Fruit fly (Drosophila melanogaster) whole organism, embryonic: ENCODE measurements around the gene CG14718.

Experiments
- B-H2 ChIP-seq: fragments of 200-800 bp; sonication (Bioruptor generic); optimal IDR thresholded peaks from 2 replicates; lab custom pipeline; 2018; ENCODE audit warnings: missing biosample characterization, mild to moderate bottlenecking, missing genetic modification characterization
- BtbVII ChIP-seq: fragments of 200-800 bp; sonication (Bioruptor generic); optimal IDR thresholded peaks from 3 replicates; lab custom pipeline; 2017; ENCODE audit warnings: missing biosample characterization, mild to moderate bottlenecking, missing genetic modification characterization
- CG12071 ChIP-seq: fragments of 200-800 bp; sonication (Bioruptor generic); optimal IDR thresholded peaks from 3 replicates; lab custom pipeline; 2018; ENCODE audit warnings: missing biosample characterization, mild to moderate bottlenecking, missing genetic modification characterization
- CG12391 ChIP-seq: fragments of 200-800 bp; sonication (Bioruptor generic); optimal IDR thresholded peaks from 3 replicates; lab custom pipeline; 2018; ENCODE audit warnings: missing biosample characterization, mild to moderate bottlenecking, missing genetic modification characterization, moderate library complexity
- CG12769 ChIP-seq: fragments of 200-800 bp; sonication (Bioruptor generic); optimal IDR thresholded peaks from 2 replicates; lab custom pipeline; 2019; ENCODE audit warnings: missing biosample characterization, mild to moderate bottlenecking, missing genetic modification characterization, moderate library complexity
- CG13287 ChIP-seq: fragments of 200-800 bp; sonication (Bioruptor generic); IDR thresholded peaks from 2 replicates; pipeline ENCODE4 v1.3.6; 2022; ENCODE audit warnings: missing biosample characterization, missing genetic modification characterization; ENCODE audit not compliant: partially characterized antibody
- CG13296 ChIP-seq: fragments of 200-800 bp; sonication (Bioruptor generic); optimal IDR thresholded peaks from 3 replicates; lab custom pipeline; 2018; ENCODE audit warnings: missing biosample characterization, mild to moderate bottlenecking, missing genetic modification characterization
- CG13894 ChIP-seq: fragments of 200-800 bp; sonication (Bioruptor generic); optimal IDR thresholded peaks from 3 replicates; lab custom pipeline; 2018; ENCODE audit warnings: missing biosample characterization, mild to moderate bottlenecking, missing genetic modification characterization, moderate library complexity
- CG1603 ChIP-seq: fragments of 200-800 bp; sonication (Bioruptor generic); optimal IDR thresholded peaks from 2 replicates; lab custom pipeline; 2019; ENCODE audit warnings: missing biosample characterization, mild to moderate bottlenecking, missing genetic modification characterization, moderate library complexity
- CG16813 ChIP-seq: fragments of 200-800 bp; sonication (Bioruptor generic); IDR thresholded peaks from 3 replicates; pipeline ENCODE4 v1.3.6; 2022; ENCODE audit warnings: missing biosample characterization, missing genetic modification characterization; ENCODE audit not compliant: partially characterized antibody
- CG16863 ChIP-seq: fragments of 200-800 bp; sonication (Bioruptor generic); optimal IDR thresholded peaks from 3 replicates; lab custom pipeline; 2016; ENCODE audit warnings: missing biosample characterization, missing genetic modification characterization
- CG17359 ChIP-seq: fragments of 200-800 bp; sonication (Bioruptor generic); optimal IDR thresholded peaks from 3 replicates; lab custom pipeline; 2018; ENCODE audit warnings: missing biosample characterization, mild to moderate bottlenecking, missing genetic modification characterization, moderate library complexity
- CG18476 ChIP-seq: fragments of 200-800 bp; sonication (Bioruptor generic); optimal IDR thresholded peaks from 2 replicates; lab custom pipeline; 2016; ENCODE audit warnings: missing biosample characterization, mild to moderate bottlenecking, missing genetic modification characterization
- CG18764 ChIP-seq: fragments of 200-800 bp; sonication (Bioruptor generic); optimal IDR thresholded peaks from 3 replicates; lab custom pipeline; 2016; ENCODE audit warnings: missing biosample characterization, missing genetic modification characterization
- CG3995 ChIP-seq: fragments of 200-800 bp; sonication (Bioruptor generic); optimal IDR thresholded peaks from 3 replicates; lab custom pipeline; 2016; ENCODE audit warnings: missing biosample characterization, missing genetic modification characterization
- CG42726 ChIP-seq: fragments of 200-800 bp; sonication (Bioruptor generic); IDR thresholded peaks from 2 replicates; pipeline ENCODE4 v1.3.6; 2022; ENCODE audit warnings: missing biosample characterization, missing genetic modification characterization; ENCODE audit not compliant: partially characterized antibody
- CG6175 ChIP-seq: fragments of 200-800 bp; sonication (Bioruptor generic); IDR thresholded peaks from 3 replicates; pipeline ENCODE4 v1.3.6; 2022; ENCODE audit warnings: missing biosample characterization, missing genetic modification characterization
- CG6813 ChIP-seq: fragments of 200-800 bp; sonication (Bioruptor generic); optimal IDR thresholded peaks from 2 replicates; lab custom pipeline; 2017; ENCODE audit warnings: missing biosample characterization, missing genetic modification characterization, mild to moderate bottlenecking, moderate library complexity, missing genetic modification reagents
- CG8290 ChIP-seq, 3 experiments: fragments of 200-800 bp; sonication (Bioruptor generic); optimal IDR thresholded peaks; 2 replicates each; lab custom pipeline; 2016 to 2019; ENCODE audit warnings: missing biosample characterization in 3 of 3, missing genetic modification characterization in 3 of 3, mild to moderate bottlenecking in 2 of 3, moderate library complexity in 1 of 3
- CrebB ChIP-seq: fragments of 200-800 bp; sonication (Bioruptor generic); optimal IDR thresholded peaks from 3 replicates; lab custom pipeline; 2018; ENCODE audit warnings: missing biosample characterization, mild to moderate bottlenecking, missing genetic modification characterization
- Fer3 ChIP-seq: fragments of 200-800 bp; sonication (Bioruptor generic); optimal IDR thresholded peaks from 2 replicates; lab custom pipeline; 2018; ENCODE audit warnings: missing biosample characterization, mild to moderate bottlenecking, missing genetic modification characterization, moderate library complexity
- Hr51 ChIP-seq, 2 experiments: fragments of 200-800 bp; sonication (Bioruptor generic); optimal IDR thresholded peaks; 2 replicates in 1 of 2; 3 replicates in 1 of 2; lab custom pipeline; 2016 to 2018; ENCODE audit warnings: missing biosample characterization in 2 of 2, missing genetic modification characterization in 2 of 2, mild to moderate bottlenecking in 1 of 2, moderate library complexity in 1 of 2
- Med ChIP-seq: fragments of 200-800 bp; sonication (Bioruptor generic); peaks from one replicate; lab custom pipeline; 2016; ENCODE audit warnings: missing biosample characterization, missing genetic modification characterization, mild to moderate bottlenecking, inconsistent platforms, moderate library complexity
- Scr ChIP-seq: fragments of 200-800 bp; sonication (Bioruptor generic); IDR thresholded peaks from 2 replicates; pipeline ENCODE4 v1.3.6; 2022; ENCODE audit warnings: missing biosample characterization, missing genetic modification characterization; ENCODE audit not compliant: partially characterized antibody
- TFAM ChIP-seq: fragments of 200-800 bp; sonication (Bioruptor generic); optimal IDR thresholded peaks from 2 replicates; lab custom pipeline; 2017; ENCODE audit warnings: missing biosample characterization, missing genetic modification characterization, inconsistent platforms
- cad ChIP-seq: fragments of >200 bp; optimal IDR thresholded peaks from 2 replicates; lab custom pipeline; 2017; ENCODE audit warnings: missing biosample characterization, missing genetic modification characterization
- caup ChIP-seq: fragments of 200-800 bp; sonication (Bioruptor generic); optimal IDR thresholded peaks from 3 replicates; lab custom pipeline; 2017; ENCODE audit warnings: missing biosample characterization, mild to moderate bottlenecking, missing genetic modification characterization, moderate library complexity; ENCODE audit not compliant: severe bottlenecking
- cg ChIP-seq: fragments of 200-800 bp; sonication (Bioruptor generic); optimal IDR thresholded peaks from 3 replicates; lab custom pipeline; 2019; ENCODE audit warnings: missing biosample characterization, mild to moderate bottlenecking, missing genetic modification characterization, moderate library complexity
- crp ChIP-seq, 2 experiments: fragments of 200-800 bp; sonication (Bioruptor generic); optimal IDR thresholded peaks; 2 replicates in 1 of 2; 3 replicates in 1 of 2; lab custom pipeline; 2017; ENCODE audit warnings: missing biosample characterization in 2 of 2, missing genetic modification characterization in 2 of 2, mild to moderate bottlenecking in 1 of 2, moderate library complexity in 1 of 2
- cwo ChIP-seq: fragments of 200-800 bp; sonication (Bioruptor generic); optimal IDR thresholded peaks from 3 replicates; lab custom pipeline; 2017; ENCODE audit warnings: missing biosample characterization, missing genetic modification characterization, mild to moderate bottlenecking, moderate library complexity, missing genetic modification reagents
- grn ChIP-seq: fragments of 200-800 bp; sonication (Bioruptor generic); optimal IDR thresholded peaks from 3 replicates; lab custom pipeline; 2017; ENCODE audit warnings: missing biosample characterization, missing genetic modification characterization
- insv ChIP-seq, 2 experiments: fragments of 200-800 bp; sonication (Bioruptor generic); optimal IDR thresholded peaks; 3 replicates each; lab custom pipeline; 2016 to 2018; ENCODE audit warnings: missing biosample characterization in 2 of 2, missing genetic modification characterization in 2 of 2
- klu ChIP-seq: fragments of 200-800 bp; sonication (Bioruptor generic); IDR thresholded peaks from 2 replicates; pipeline ENCODE4 v1.3.6; 2022; ENCODE audit warnings: missing biosample characterization, missing genetic modification characterization
- lab ChIP-seq: fragments of 200-800 bp; sonication (Bioruptor generic); optimal IDR thresholded peaks from 3 replicates; lab custom pipeline; 2017; ENCODE audit warnings: missing biosample characterization, missing genetic modification characterization, mild to moderate bottlenecking, moderate library complexity, missing genetic modification reagents
- lbe ChIP-seq: fragments of 200-800 bp; sonication (Bioruptor generic); optimal IDR thresholded peaks from 2 replicates; lab custom pipeline; 2016; ENCODE audit warnings: missing biosample characterization, mild to moderate bottlenecking, missing genetic modification characterization
- mirr ChIP-seq: fragments of 200-800 bp; sonication (Bioruptor generic); optimal IDR thresholded peaks from 3 replicates; lab custom pipeline; 2018; ENCODE audit warnings: missing biosample characterization, mild to moderate bottlenecking, missing genetic modification characterization
- nerfin-2 ChIP-seq: fragments of 200-800 bp; sonication (Bioruptor generic); IDR thresholded peaks from 2 replicates; pipeline ENCODE4 v1.3.6; 2022; ENCODE audit warnings: missing biosample characterization, missing genetic modification characterization; ENCODE audit not compliant: partially characterized antibody
- odd ChIP-seq: fragments of 200-800 bp; sonication (Bioruptor generic); optimal IDR thresholded peaks from 2 replicates; lab custom pipeline; 2017; ENCODE audit warnings: missing biosample characterization, mild to moderate bottlenecking, missing genetic modification characterization
- pros ChIP-seq: fragments of 200-800 bp; sonication (Bioruptor generic); optimal IDR thresholded peaks from 3 replicates; lab custom pipeline; 2019; ENCODE audit warnings: missing biosample characterization, mild to moderate bottlenecking, missing genetic modification characterization, moderate library complexity
- sens ChIP-seq: fragments of 200-800 bp; sonication (Bioruptor generic); peaks from one replicate; lab custom pipeline; 2016; ENCODE audit warnings: missing biosample characterization, missing genetic modification characterization
- sens-2 ChIP-seq: fragments of 200-800 bp; sonication (Bioruptor generic); IDR thresholded peaks from 2 replicates; pipeline ENCODE4 v1.3.6; 2022; ENCODE audit warnings: missing biosample characterization, missing genetic modification characterization
- sqz ChIP-seq: fragments of 200-800 bp; sonication (Bioruptor generic); optimal IDR thresholded peaks from 3 replicates; lab custom pipeline; 2018; ENCODE audit warnings: missing biosample characterization, mild to moderate bottlenecking, missing genetic modification characterization
- sug ChIP-seq: fragments of 200-800 bp; optimal IDR thresholded peaks from 2 replicates; lab custom pipeline; 2019; ENCODE audit warnings: missing biosample characterization, mild to moderate bottlenecking, missing genetic modification characterization, moderate library complexity
- unpg ChIP-seq: fragments of 200-800 bp; sonication (Bioruptor generic); optimal IDR thresholded peaks from 3 replicates; lab custom pipeline; 2018; ENCODE audit warnings: missing biosample characterization, mild to moderate bottlenecking, missing genetic modification characterization, moderate library complexity

The CG14718 gene

dm6 chr3R:11665925-11666687 is 34.3 kb upstream of the CG14718 start (continued):
- TF ChIP-seq pros (GFP tag; lab: Kevin White, UChicago) = peak; percentile 39
- TF ChIP-seq sens = peak; percentile 65
- peak; percentile 34 for TF ChIP-seq CG17359 (tag; lab: Kevin White, UChicago)
- TF ChIP-seq CG18764 = no peak
- TF ChIP-seq CG12071 = no peak
- TF ChIP-seq grn = peak; percentile 35
- no peak for TF ChIP-seq CG1603 (tag; lab: Kevin White, UChicago)
- 0 out of 2 replicates have a peak, but pooled peaks have one; percentile 21 for TF ChIP-seq sens-2
- TF ChIP-seq CG18476 (GFP tag; lab: Kevin White, UChicago) = peak; percentile 32
- no peak for TF ChIP-seq klu (GFP tag; lab: Robert Waterston, UW)
- peak; percentile 75 for TF ChIP-seq CG13296 (GFP tag; lab: Kevin White, UChicago)
- peak; percentile 82 for TF ChIP-seq mirr (GFP tag; lab: Kevin White, UChicago)
- TF ChIP-seq lab (GFP tag; lab: Kevin White, UChicago) = peak; percentile 42
- 0 out of 3 replicates have a peak, but pooled peaks have one; percentile 10 for TF ChIP-seq CG6175
- peak; percentile 19 for TF ChIP-seq CG6813
- TF ChIP-seq caup (GFP tag; lab: Kevin White, UChicago) = peak; percentile 36
- TF ChIP-seq sqz (GFP tag; lab: Kevin White, UChicago) = peak; percentile 91
- no peak for TF ChIP-seq Hr51 (GFP tag; optimal IDR thresholded peaks at IDR 0.05; lab: Kevin White, UChicago)
- peak; percentile 11 for TF ChIP-seq CG13894
- peak; percentile 43 for TF ChIP-seq odd
- TF ChIP-seq CG12391 (tag; lab: Kevin White, UChicago) = peak; percentile 3
- no peak for TF ChIP-seq CG8290 (GFP tag; optimal IDR thresholded peaks at IDR 0.05; lab: Kevin White, UChicago)
- TF ChIP-seq CG8290 (tag; optimal IDR thresholded peaks at IDR 0.05; lab: Kevin White, UChicago) = peak in 1 of 2 experiments; percentile 6
- peak; percentile 45 for TF ChIP-seq lbe
- TF ChIP-seq unpg = peak; percentile 4

dm6 chr3R:11669017-11669953 is 31.1 kb upstream of the CG14718 start:
- no peak for TF ChIP-seq insv (GFP tag; optimal IDR thresholded peaks at IDR 0.05; lab: Kevin White, UChicago)
- peak in 1 of 2 experiments; percentile 19 for TF ChIP-seq crp (GFP tag; optimal IDR thresholded peaks at IDR 0.05; lab: Kevin White, UChicago)
- TF ChIP-seq B-H2 (GFP tag; lab: Kevin White, UChicago) = peak; percentile 15
- peak; percentile 0 for TF ChIP-seq CG13296 (GFP tag; lab: Kevin White, UChicago)
- 0 out of 2 replicates have a peak, but pooled peaks have one; percentile 15 for TF ChIP-seq CG13287 (GFP tag; lab: Robert Waterston, UW)
- TF ChIP-seq nerfin-2 (GFP tag; lab: Robert Waterston, UW) = no peak
- no peak for TF ChIP-seq CG42726 (GFP tag; lab: Robert Waterston, UW)
- TF ChIP-seq CG16813 (GFP tag; lab: Robert Waterston, UW) = 0 out of 3 replicates have a peak, but pooled peaks have one; percentile 10
- peak; percentile 66 for TF ChIP-seq Med (GFP tag; lab: Kevin White, UChicago)
- peak; percentile 36 for TF ChIP-seq sug (tag; lab: Kevin White, UChicago)
- no peak for TF ChIP-seq CG16863
- peak; percentile 52 for TF ChIP-seq mirr (GFP tag; lab: Kevin White, UChicago)
- peak; percentile 99 for TF ChIP-seq CG18476 (GFP tag; lab: Kevin White, UChicago)
- TF ChIP-seq cg = peak; percentile 6
- TF ChIP-seq cad (GFP tag; lab: Kevin White, UChicago) = no peak
- TF ChIP-seq cwo (GFP tag; lab: Kevin White, UChicago) = peak; percentile 6
- TF ChIP-seq BtbVII = peak; percentile 64
- TF ChIP-seq Scr (GFP tag; lab: Robert Waterston, UW) = no peak
- no peak for TF ChIP-seq Fer3 (tag; lab: Kevin White, UChicago)
- TF ChIP-seq CrebB (tag; lab: Kevin White, UChicago) = peak; percentile 17
- TF ChIP-seq CG12769 (tag; lab: Kevin White, UChicago) = no peak
- TF ChIP-seq TFAM (GFP tag; lab: Kevin White, UChicago) = no peak
- TF ChIP-seq CG3995 (GFP tag; lab: Kevin White, UChicago) = peak; percentile 88
